Worm (Caenorhabditis elegans) whole organism, L2 larva: Measurements from ENCODE around the gene K08D8.10.
A peak's percentile ranks its signal among the peaks of the same experiment; 100 is the strongest.
"Not testable (repeated sequence)": the region's sequence is repeated elsewhere in the genome, so short reads cannot be mapped to it uniquely, and the experiment has no call there.

Experiments used
- F13H6.1 ChIP-seq: sonication (generic microtip); optimal IDR thresholded peaks from 2 replicates; lab custom pipeline; 2016; ENCODE audit warnings: missing genetic modification characterization, missing compliant biosample characterization
- Y55F3AM.14 ChIP-seq: fragments of 200-800 bp; sonication (Bioruptor generic); optimal IDR thresholded peaks from 2 replicates; lab custom pipeline; 2018; ENCODE audit warnings: mild to moderate bottlenecking, missing genetic modification characterization, missing compliant biosample characterization
- alr-1 ChIP-seq: fragments of 150-350 bp; optimal IDR thresholded peaks from 2 replicates; lab custom pipeline; 2014; ENCODE audit warnings: missing biosample characterization, missing genetic modification characterization
- aly-2 ChIP-seq: fragments of 150-350 bp; optimal IDR thresholded peaks from 2 replicates; lab custom pipeline; 2014; ENCODE audit warnings: missing biosample characterization, missing genetic modification characterization
- ama-1 ChIP-seq: fragments of 150-350 bp; optimal IDR thresholded peaks from 2 replicates; lab custom pipeline; 2018; ENCODE audit warnings: inconsistent platforms
- blmp-1 ChIP-seq: sonication (generic microtip); optimal IDR thresholded peaks from 2 replicates; lab custom pipeline; 2017; ENCODE audit warnings: missing genetic modification characterization, mild to moderate bottlenecking, missing compliant biosample characterization, antibody characterized with exemption, moderate library complexity; ENCODE audit not compliant: insufficient read depth
- ceh-82 ChIP-seq: fragments of 150-350 bp; optimal IDR thresholded peaks from 2 replicates; lab custom pipeline; 2014; ENCODE audit warnings: missing biosample characterization, missing genetic modification characterization
- crh-2 ChIP-seq: sonication (generic microtip); optimal IDR thresholded peaks from 2 replicates; lab custom pipeline; 2017; ENCODE audit warnings: missing biosample characterization, missing genetic modification characterization
- elt-1 ChIP-seq: fragments of 150-350 bp; optimal IDR thresholded peaks from 2 replicates; lab custom pipeline; 2014; ENCODE audit warnings: missing biosample characterization, missing genetic modification characterization
- elt-3 ChIP-seq: sonication (generic microtip); optimal IDR thresholded peaks from 2 replicates; lab custom pipeline; 2017; ENCODE audit warnings: missing biosample characterization, missing genetic modification characterization
- fos-1 ChIP-seq: fragments of 150-350 bp; optimal IDR thresholded peaks from 2 replicates; lab custom pipeline; 2014; ENCODE audit warnings: missing biosample characterization, missing genetic modification characterization
- gmeb-1 ChIP-seq: fragments of 150-350 bp; optimal IDR thresholded peaks from 2 replicates; lab custom pipeline; 2014; ENCODE audit warnings: missing biosample characterization, missing genetic modification characterization
- lin-11 ChIP-seq: fragments of 150-350 bp; sonication (generic microtip); optimal IDR thresholded peaks from 2 replicates; lab custom pipeline; 2014; ENCODE audit warnings: missing biosample characterization, missing genetic modification characterization, inconsistent platforms, mixed read lengths
- lin-13 ChIP-seq: fragments of 150-350 bp; optimal IDR thresholded peaks from 2 replicates; lab custom pipeline; 2014; ENCODE audit warnings: missing biosample characterization, missing genetic modification reagents, missing genetic modification characterization
- lsy-2 ChIP-seq, 2 experiments: fragments of 150-350 bp in 1 of 2; sonication (generic microtip) in 1 of 2; optimal IDR thresholded peaks; 2 replicates each; lab custom pipeline; 2014 to 2017; ENCODE audit warnings: missing biosample characterization in 2 of 2, missing genetic modification characterization in 2 of 2
- mdl-1 ChIP-seq, 2 experiments: fragments of 150-350 bp in 1 of 2; sonication (generic microtip) in 1 of 2; optimal IDR thresholded peaks; 2 replicates each; lab custom pipeline; 2017; ENCODE audit warnings: missing biosample characterization in 2 of 2, missing genetic modification characterization in 2 of 2
- nhr-10 ChIP-seq: sonication (generic microtip); optimal IDR thresholded peaks from 2 replicates; lab custom pipeline; 2017; ENCODE audit warnings: missing biosample characterization, missing genetic modification characterization
- nhr-23 ChIP-seq: fragments of 150-350 bp; optimal IDR thresholded peaks from 2 replicates; lab custom pipeline; 2014; ENCODE audit warnings: missing biosample characterization, missing genetic modification reagents, missing genetic modification characterization
- nhr-237 ChIP-seq: fragments of 150-350 bp; optimal IDR thresholded peaks from 2 replicates; lab custom pipeline; 2014; ENCODE audit warnings: missing biosample characterization, missing genetic modification characterization
- nhr-25 ChIP-seq: fragments of 150-350 bp; sonication (generic microtip); optimal IDR thresholded peaks from 3 replicates; lab custom pipeline; 2014; ENCODE audit warnings: missing biosample characterization, missing genetic modification characterization
- nhr-6 ChIP-seq: fragments of 150-350 bp; optimal IDR thresholded peaks from 2 replicates; lab custom pipeline; 2014; ENCODE audit warnings: missing biosample characterization, missing genetic modification characterization
- skn-1 ChIP-seq: sonication (generic microtip); optimal IDR thresholded peaks from 2 replicates; lab custom pipeline; 2017; ENCODE audit warnings: missing biosample characterization, missing genetic modification characterization
- sma-3 ChIP-seq: sonication (generic microtip); optimal IDR thresholded peaks from 2 replicates; lab custom pipeline; 2016; ENCODE audit warnings: missing genetic modification reagents, missing genetic modification characterization, missing compliant biosample characterization
- sma-9 ChIP-seq, 2 experiments: fragments of 150-350 bp in 1 of 2; sonication (generic microtip) in 1 of 2; optimal IDR thresholded peaks; 2 replicates each; lab custom pipeline; 2014 to 2016; ENCODE audit warnings: missing genetic modification characterization in 2 of 2, mild to moderate bottlenecking in 1 of 2, missing biosample characterization in 1 of 2, missing compliant biosample characterization in 1 of 2, missing genetic modification reagents in 1 of 2, moderate library complexity in 1 of 2
- snpc-4 ChIP-seq: fragments of 150-350 bp; optimal IDR thresholded peaks from 2 replicates; lab custom pipeline; 2014; ENCODE audit warnings: missing biosample characterization, missing genetic modification characterization
- unc-39 ChIP-seq: fragments of 150-350 bp; optimal IDR thresholded peaks from 2 replicates; lab custom pipeline; 2014; ENCODE audit warnings: missing biosample characterization, missing genetic modification characterization
- unc-55 ChIP-seq: fragments of 150-350 bp; sonication (generic microtip); optimal IDR thresholded peaks from 3 replicates; lab custom pipeline; 2014; ENCODE audit warnings: missing biosample characterization, missing genetic modification reagents, missing genetic modification characterization
- zag-1 ChIP-seq: fragments of 150-350 bp; optimal IDR thresholded peaks from 2 replicates; lab custom pipeline; 2014; ENCODE audit warnings: missing biosample characterization, missing genetic modification characterization
- ztf-1 ChIP-seq: fragments of 200-800 bp; sonication (Bioruptor generic); conservative IDR thresholded peaks from 2 replicates; pipeline ENCODE4 v1.3.6; 2022; ENCODE audit warnings: missing genetic modification characterization, missing compliant biosample characterization

The K08D8.10 gene

DNA sequence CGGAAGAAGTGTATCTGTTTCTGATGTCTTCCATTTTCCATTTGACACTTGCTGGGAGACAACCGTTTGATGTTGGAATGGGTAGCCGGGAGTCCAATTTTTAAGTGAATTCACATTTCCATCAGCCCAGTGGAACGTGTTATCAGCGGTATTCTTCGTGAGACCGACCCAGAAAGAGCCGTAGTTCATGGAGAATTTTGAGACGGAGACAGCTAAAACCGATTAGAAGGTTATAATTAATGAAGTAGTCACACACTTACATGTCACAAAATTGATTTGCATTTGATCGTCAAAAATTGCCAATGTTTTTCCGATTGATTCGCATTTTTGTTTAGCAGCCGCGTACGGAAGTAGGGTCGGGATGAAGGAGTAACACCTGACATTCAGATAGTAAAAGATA is 31.0 kb upstream of the K08D8.10 start:
- TF ChIP-seq elt-3 (tag; lab: Kevin White, UChicago) (no peak), aly-2 (tag; lab: Kevin White, UChicago) (no peak), lin-13 (GFP tag; lab: Kevin White, UChicago) (no peak), ama-1 (lab: Kevin White, UChicago) (no peak), lsy-2 (tag; optimal IDR thresholded peaks at IDR 0.05; lab: Kevin White, UChicago) (no peak), nhr-25 (tag; lab: Kevin White, UChicago) (no peak), Y55F3AM.14 (no peak), nhr-23 (tag; lab: Kevin White, UChicago) (no peak), blmp-1 (tag; lab: Kevin White, UChicago) (no peak), gmeb-1 (tag; lab: Kevin White, UChicago) (no peak), lin-11 (tag; lab: Kevin White, UChicago) (no peak), mdl-1 (tag; optimal IDR thresholded peaks at IDR 0.05; lab: Kevin White, UChicago) (no peak), unc-39 (tag; lab: Kevin White, UChicago) (no peak), ceh-82 (no peak), nhr-6 (tag; lab: Kevin White, UChicago) (no peak), sma-9 (GFP tag; optimal IDR thresholded peaks at IDR 0.05; lab: Kevin White, UChicago) (no peak), sma-9 (tag; optimal IDR thresholded peaks at IDR 0.05; lab: Kevin White, UChicago) (no peak)

DNA sequence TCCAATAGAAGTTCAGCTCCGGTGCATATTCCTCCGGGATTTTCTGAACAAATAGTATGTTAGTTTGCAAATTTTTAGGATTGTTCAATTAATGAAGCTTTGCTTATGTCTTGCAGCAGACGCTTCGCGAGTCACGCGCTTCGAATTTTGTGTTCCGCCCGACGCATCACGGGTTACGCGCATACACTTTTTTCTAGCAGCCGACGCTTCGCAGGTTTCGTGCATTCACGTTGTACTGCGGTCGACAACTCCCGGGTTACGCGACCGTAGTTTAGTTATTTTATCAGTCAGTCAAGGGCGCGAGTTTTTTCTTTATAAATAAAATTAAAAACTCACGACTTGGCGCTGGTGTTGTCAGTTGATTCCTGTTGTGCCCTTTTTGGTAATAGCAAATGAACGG is 30.6 kb upstream of the K08D8.10 start:
- TF ChIP-seq nhr-237 (no peak), snpc-4 (tag; lab: Kevin White, UChicago) (peak; percentile 28), alr-1 (no peak), zag-1 (tag; lab: Kevin White, UChicago) (no peak)
- TF ChIP-seq, all 48 proteins: peak for 1

DNA sequence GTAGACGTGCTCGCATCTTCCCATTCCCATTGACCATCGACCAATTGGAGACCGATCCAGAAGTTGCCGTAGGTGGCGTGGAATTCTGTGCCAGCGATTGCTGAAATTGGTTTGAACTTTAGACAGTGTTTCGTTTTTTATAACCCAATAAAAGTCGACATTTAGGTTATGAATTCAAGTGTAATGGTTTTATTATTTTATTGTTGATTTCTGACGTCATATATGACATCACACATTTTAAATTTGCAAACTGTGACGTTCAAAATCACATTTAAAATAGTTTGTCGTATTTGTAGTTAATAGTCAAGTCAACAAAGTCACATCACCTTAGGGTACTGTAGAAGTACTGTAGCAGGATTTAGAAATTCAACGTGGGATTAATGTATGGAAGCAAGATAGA is 30.1 kb upstream of the K08D8.10 start:
- TF ChIP-seq lin-11 (tag; lab: Kevin White, UChicago) (no peak), skn-1 (no peak), unc-39 (tag; lab: Kevin White, UChicago) (no peak), alr-1 (no peak), nhr-10 (tag; lab: Kevin White, UChicago) (no peak), ztf-1 (no peak), sma-3 (GFP tag; lab: Kevin White, UChicago) (no peak), aly-2 (tag; lab: Kevin White, UChicago) (no peak), elt-1 (tag; lab: Kevin White, UChicago) (no peak), nhr-25 (tag; lab: Kevin White, UChicago) (no peak), ceh-82 (no peak)

DNA sequence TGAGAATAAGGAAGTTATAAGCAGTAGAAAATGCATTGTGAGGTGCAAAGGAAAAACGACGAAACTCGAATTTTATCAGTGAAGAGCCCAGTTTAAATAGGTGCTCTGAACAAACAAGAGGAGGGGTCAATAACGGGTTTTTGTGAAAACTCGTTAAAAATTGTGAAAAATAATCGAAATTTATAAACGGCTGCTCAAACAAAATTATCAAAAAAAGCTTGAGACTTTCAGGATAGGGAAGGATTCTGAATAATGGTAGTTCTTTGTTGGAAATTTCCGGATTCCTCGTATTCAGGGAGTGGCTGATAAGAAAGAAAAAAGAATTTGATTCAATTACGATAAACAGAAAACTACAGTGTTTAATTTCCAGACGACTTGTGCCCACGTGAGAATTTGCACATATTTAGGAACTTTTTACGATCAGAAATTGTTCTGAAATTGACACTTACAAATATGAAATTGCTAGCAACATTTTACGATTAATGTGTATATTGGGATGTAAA is 28.9 kb upstream of the K08D8.10 start, which contains the start of gene clec-187:
clec-187 (minus strand) TSS at position 51 of the 503 bp plus-strand sequence.
- TF ChIP-seq fos-1 (tag; lab: Kevin White, UChicago), result peak; percentile 9
- TF ChIP-seq F13H6.1 (tag; lab: Kevin White, UChicago), result no peak
- TF ChIP-seq, all 48 proteins: peak for 1

DNA sequence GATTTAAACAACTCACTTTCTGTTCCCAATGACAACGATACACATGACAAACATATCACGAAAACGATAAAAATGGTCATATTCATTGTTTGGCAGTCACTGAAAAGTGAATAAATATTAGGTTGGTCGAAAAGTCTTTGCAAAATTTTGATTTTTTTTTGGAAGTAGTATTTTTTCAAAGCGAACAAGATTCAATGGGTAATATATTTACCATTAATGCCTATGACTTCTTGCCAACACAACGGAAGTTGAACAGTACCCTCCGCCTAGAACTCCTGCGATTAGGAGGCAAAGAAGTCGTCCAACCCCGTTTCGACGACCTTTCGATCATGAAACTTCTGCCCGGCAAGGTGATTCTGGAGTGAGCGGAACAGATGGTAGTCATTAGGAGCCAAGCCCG is 25.1 kb upstream of the K08D8.10 start, which contains the start of gene ZK896.1:
ZK896.1 (minus strand) TSS at position 101 of the 400 bp plus-strand sequence.
- TF ChIP-seq unc-39, nhr-23, gmeb-1 (tag; lab: Kevin White, UChicago): not testable (repeated sequence)

DNA sequence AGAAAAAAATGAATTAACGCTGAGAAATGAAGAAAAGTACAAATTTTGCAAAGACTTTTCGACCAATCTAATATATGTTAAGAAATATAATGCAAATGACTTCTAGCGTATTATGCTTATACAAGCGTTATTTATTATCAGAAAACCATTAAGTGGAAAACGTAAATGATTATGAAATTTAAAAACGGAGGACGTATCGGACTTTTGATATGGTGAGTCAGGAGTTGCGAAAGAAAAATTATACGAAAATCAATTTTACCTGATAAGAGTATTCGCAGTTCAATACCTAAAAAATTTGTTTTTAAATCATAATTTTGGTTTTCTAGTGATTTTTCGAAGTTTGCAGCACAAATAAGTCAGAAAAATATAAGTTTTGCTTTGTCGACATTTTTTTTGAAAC is 23.8 kb upstream of the K08D8.10 start:
- TF ChIP-seq fos-1 (tag; lab: Kevin White, UChicago), result peak; percentile 85
- no peak for TF ChIP-seq unc-55 (GFP tag; lab: Kevin White, UChicago)
- peak; percentile 31 for TF ChIP-seq sma-9 (GFP tag; optimal IDR thresholded peaks at IDR 0.05; lab: Kevin White, UChicago)
- TF ChIP-seq sma-9 (tag; optimal IDR thresholded peaks at IDR 0.05; lab: Kevin White, UChicago), result no peak

DNA sequence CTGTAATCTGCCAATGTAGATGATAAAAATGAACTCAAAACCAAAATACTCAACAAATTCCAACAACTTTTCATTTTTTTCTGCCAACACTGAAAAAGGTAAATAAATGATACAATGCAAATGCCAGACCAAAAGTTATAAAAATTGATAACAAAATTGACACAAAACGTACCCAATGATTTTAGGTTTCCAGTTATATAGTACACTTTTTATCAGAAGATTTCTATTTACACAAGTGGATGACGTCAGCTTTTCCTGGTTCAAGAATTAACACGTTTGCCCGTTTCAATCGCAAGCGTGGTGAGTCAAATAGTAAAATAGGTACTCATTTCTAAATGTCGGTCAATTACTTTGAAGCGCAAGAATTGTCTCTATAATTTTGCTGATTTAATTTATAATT is 20.8 kb upstream of the K08D8.10 start, which contains the start of gene ZK896.5:
ZK896.5 (minus strand) TSS at position 89 of the 400 bp plus-strand sequence.
- TF ChIP-seq fos-1 (tag; lab: Kevin White, UChicago) (peak; percentile 88), crh-2 (tag; lab: Kevin White, UChicago) (peak; percentile 18), nhr-25 (tag; lab: Kevin White, UChicago) (no peak), sma-9 (GFP tag; optimal IDR thresholded peaks at IDR 0.05; lab: Kevin White, UChicago) (peak; percentile 84), sma-9 (tag; optimal IDR thresholded peaks at IDR 0.05; lab: Kevin White, UChicago) (no peak)
